Worm (Caenorhabditis elegans): ENCODE data around the gene Y64H9A.2.

The Y64H9A.2 gene

ce11 chrX:5093997-5094396, 50.2 kb downstream of the Y64H9A.2 start:
- TF ChIP-seq lin-1 (GFP tag; IDR thresholded peaks at IDR 0.05) (no peak), ztf-7 (tag; optimal IDR thresholded peaks at IDR 0.05) (no peak), T26A8.4 (GFP tag; IDR thresholded peaks at IDR 0.05) (no peak), dmd-6 (GFP tag; IDR thresholded peaks at IDR 0.05) (peak; percentile 50), tag-97 (GFP tag; IDR thresholded peaks at IDR 0.05) (no peak), mdt-29 (GFP tag; IDR thresholded peaks at IDR 0.05) (no peak)
